Worm (Caenorhabditis elegans) whole organism, L4/young adult: ENCODE measurements around the gene ins-14.

Source experiments
- W03F9.2 ChIP-seq: fragments of 150-350 bp; optimal IDR thresholded peaks from 2 replicates; lab custom pipeline; 2014; ENCODE audit warnings: missing biosample characterization, missing genetic modification characterization
- dao-5 ChIP-seq: sonication (generic microtip); optimal IDR thresholded peaks from 2 replicates; lab custom pipeline; 2016; ENCODE audit warnings: missing genotype, missing genetic modification characterization, moderate library complexity, missing compliant biosample characterization
- him-1 ChIP-seq: sonication (generic microtip); optimal IDR thresholded peaks from 2 replicates; lab custom pipeline; 2016; ENCODE audit warnings: missing genotype, missing genetic modification reagents, missing genetic modification characterization, missing compliant biosample characterization

ce11 chrII:6750929-6751328, 5.3 kb upstream of the ins-14 start, which contains the start of gene F41G3.20:
- no peak for TF ChIP-seq dao-5
- TF ChIP-seq W03F9.2 (tag; lab: Kevin White, UChicago): no peak
- no peak for TF ChIP-seq him-1 (tag; lab: Kevin White, UChicago)
